Worm (Caenorhabditis elegans): ENCODE results near the gene irld-33.
A peak's percentile ranks its signal among the peaks of the same experiment; 100 is the strongest.

ce11 chrII:1728253-1728652, 10.6 kb upstream of the irld-33 start, which contains the start of gene btb-9:
- TF ChIP-seq unc-62 (GFP tag; optimal IDR thresholded peaks at IDR 0.05 in 1 of 2) (no peak), unc-62 (tag; optimal IDR thresholded peaks at IDR 0.05) (no peak), lir-3 (tag; optimal IDR thresholded peaks at IDR 0.05) (no peak), snpc-1.2 (GFP tag; IDR thresholded peaks at IDR 0.05) (no peak), nhr-77 (tag; optimal IDR thresholded peaks at IDR 0.05) (no peak), zfp-3 (GFP tag; conservative IDR thresholded peaks at IDR 0.05) (no peak), ama-1 (optimal IDR thresholded peaks at IDR 0.05) (no peak), dve-1 (tag; optimal IDR thresholded peaks at IDR 0.05; ENCODE audit: insufficient read depth) (no peak), mep-1 (tag; optimal IDR thresholded peaks at IDR 0.05) (no peak), ZK337.2 (GFP tag; IDR thresholded peaks at IDR 0.05) (no peak), ceh-82 (tag; optimal IDR thresholded peaks at IDR 0.05) (no peak), nhr-237 (tag; optimal IDR thresholded peaks at IDR 0.05) (no peak), php-3 (GFP tag; IDR thresholded peaks at IDR 0.05) (0 out of 2 replicates have a peak, but pooled peaks have one; percentile 11), zag-1 (tag; optimal IDR thresholded peaks at IDR 0.05) (no peak)

All from whole organism, L4 larva.